Fruit fly (Drosophila melanogaster) whole organism, embryonic: ENCODE measurements around the gene CG14174.

Source experiments
- Ada2b ChIP-seq: fragments of 200-800 bp; sonication (Bioruptor generic); IDR thresholded peaks from 2 replicates; pipeline ENCODE4 v1.3.6; 2022; ENCODE audit warnings: missing biosample characterization, missing genetic modification characterization
- Atf6 ChIP-seq: fragments of 200-800 bp; sonication (Bioruptor generic); IDR thresholded peaks from 2 replicates; pipeline ENCODE4 v1.3.6; 2022; ENCODE audit warnings: missing biosample characterization, missing genetic modification characterization
- CG10209 ChIP-seq: fragments of 200-800 bp; sonication (Bioruptor generic); optimal IDR thresholded peaks from 3 replicates; lab custom pipeline; 2017; ENCODE audit warnings: missing biosample characterization, mild to moderate bottlenecking, missing genetic modification characterization, missing genetic modification reagents
- CG10959 ChIP-seq: fragments of 200-800 bp; sonication (Bioruptor generic); IDR thresholded peaks from 2 replicates; pipeline ENCODE4 v1.3.6; 2022; ENCODE audit warnings: missing biosample characterization, missing genetic modification characterization
- CG11695 ChIP-seq: fragments of 200-800 bp; sonication (Bioruptor generic); IDR thresholded peaks from 3 replicates; pipeline ENCODE4 v1.3.6; 2022; ENCODE audit warnings: missing biosample characterization, missing genetic modification characterization
- CG11723 ChIP-seq: fragments of 200-800 bp; sonication (Bioruptor generic); optimal IDR thresholded peaks from 2 replicates; lab custom pipeline; 2017; ENCODE audit warnings: missing biosample characterization, mild to moderate bottlenecking, missing genetic modification characterization
- CG12299 ChIP-seq: fragments of 200-800 bp; sonication (Bioruptor generic); optimal IDR thresholded peaks from 2 replicates; lab custom pipeline; 2018; ENCODE audit warnings: missing biosample characterization, mild to moderate bottlenecking, missing genetic modification characterization
- CG13424 ChIP-seq: fragments of 200-800 bp; sonication (Bioruptor generic); optimal IDR thresholded peaks from 2 replicates; lab custom pipeline; 2019; ENCODE audit warnings: missing biosample characterization, mild to moderate bottlenecking, missing genetic modification characterization, moderate library complexity
- CG15073 ChIP-seq: fragments of 200-800 bp; sonication (Bioruptor generic); optimal IDR thresholded peaks from 2 replicates; lab custom pipeline; 2016; ENCODE audit warnings: missing biosample characterization, missing genetic modification characterization
- CG15514 ChIP-seq: fragments of 200-800 bp; sonication (Bioruptor generic); optimal IDR thresholded peaks from 3 replicates; lab custom pipeline; 2017; ENCODE audit warnings: missing biosample characterization, missing genetic modification characterization, mild to moderate bottlenecking, moderate library complexity, missing genetic modification reagents
- CG15696 ChIP-seq: fragments of 200-800 bp; sonication (Bioruptor generic); optimal IDR thresholded peaks from 2 replicates; lab custom pipeline; 2019; ENCODE audit warnings: missing biosample characterization, mild to moderate bottlenecking, missing genetic modification characterization, moderate library complexity
- CG17385 ChIP-seq: fragments of 200-800 bp; sonication (Bioruptor generic); optimal IDR thresholded peaks from 3 replicates; lab custom pipeline; 2018; ENCODE audit warnings: missing biosample characterization, mild to moderate bottlenecking, missing genetic modification characterization
- CG18599 ChIP-seq: fragments of 200-800 bp; sonication (Bioruptor generic); optimal IDR thresholded peaks from 3 replicates; lab custom pipeline; 2017; ENCODE audit warnings: missing biosample characterization, missing genetic modification characterization, mild to moderate bottlenecking, moderate library complexity, missing genetic modification reagents
- CG3163 ChIP-seq: fragments of 200-800 bp; sonication (Bioruptor generic); optimal IDR thresholded peaks from 3 replicates; lab custom pipeline; 2016; ENCODE audit warnings: missing biosample characterization, missing genetic modification characterization
- CG3281 ChIP-seq: fragments of 200-800 bp; sonication (Bioruptor generic); optimal IDR thresholded peaks from 3 replicates; lab custom pipeline; 2017; ENCODE audit warnings: missing biosample characterization, mild to moderate bottlenecking, missing genetic modification characterization
- CG33557 ChIP-seq: fragments of 200-800 bp; sonication (Bioruptor generic); optimal IDR thresholded peaks from 2 replicates; lab custom pipeline; 2019; ENCODE audit warnings: missing biosample characterization, mild to moderate bottlenecking, missing genetic modification characterization, moderate library complexity
- CG6272 ChIP-seq: fragments of 200-800 bp; sonication (Bioruptor generic); IDR thresholded peaks from 2 replicates; pipeline ENCODE4 v1.3.6; 2022; ENCODE audit warnings: missing biosample characterization, missing genetic modification characterization
- CG7271 ChIP-seq: fragments of 200-800 bp; sonication (Bioruptor generic); optimal IDR thresholded peaks from 2 replicates; lab custom pipeline; 2018; ENCODE audit warnings: missing biosample characterization, mild to moderate bottlenecking, missing genetic modification characterization, moderate library complexity
- CG7745 ChIP-seq: fragments of 200-800 bp; sonication (Bioruptor generic); optimal IDR thresholded peaks from 2 replicates; lab custom pipeline; 2018; ENCODE audit warnings: missing biosample characterization, mild to moderate bottlenecking, missing genetic modification characterization, moderate library complexity
- CG8388 ChIP-seq: fragments of 200-800 bp; sonication (Bioruptor generic); optimal IDR thresholded peaks from 2 replicates; lab custom pipeline; 2019; ENCODE audit warnings: missing biosample characterization, mild to moderate bottlenecking, missing genetic modification characterization, moderate library complexity
- CG8924 ChIP-seq: fragments of 200-800 bp; optimal IDR thresholded peaks from 3 replicates; lab custom pipeline; 2019; ENCODE audit warnings: missing biosample characterization, mild to moderate bottlenecking, missing genetic modification characterization, moderate library complexity
- D ChIP-seq, 2 experiments: fragments of 200-800 bp in 1 of 2; fragments of >200 bp in 1 of 2; sonication (Bioruptor generic) in 1 of 2; optimal IDR thresholded peaks; 2 replicates in 1 of 2; 3 replicates in 1 of 2; lab custom pipeline; 2017; ENCODE audit warnings: mild to moderate bottlenecking in 1 of 2, missing biosample characterization in 1 of 2, missing genetic modification characterization in 1 of 2, missing genetic modification reagents in 1 of 2
- Dll ChIP-seq: fragments of 200-800 bp; sonication (Bioruptor generic); IDR thresholded peaks from 4 replicates; pipeline ENCODE4 v1.3.6; 2022; ENCODE audit warnings: missing biosample characterization, missing genetic modification characterization; ENCODE audit not compliant: partially characterized antibody
- Drgx ChIP-seq: fragments of 200-800 bp; sonication (Bioruptor generic); IDR thresholded peaks from 2 replicates; pipeline ENCODE4 v1.3.6; 2022; ENCODE audit warnings: missing biosample characterization, missing genetic modification characterization
- amos ChIP-seq: fragments of 200-800 bp; sonication (Bioruptor generic); IDR thresholded peaks from 2 replicates; pipeline ENCODE4 v1.3.6; 2022; ENCODE audit warnings: missing biosample characterization, missing genetic modification characterization; ENCODE audit not compliant: partially characterized antibody
- dati ChIP-seq: fragments of 200-800 bp; sonication (Bioruptor generic); IDR thresholded peaks from 2 replicates; pipeline ENCODE4 v1.3.6; 2022; ENCODE audit warnings: missing biosample characterization, missing genetic modification characterization
- dimm ChIP-seq: fragments of 200-800 bp; sonication (Bioruptor generic); IDR thresholded peaks from 2 replicates; pipeline ENCODE4 v1.3.6; 2022; ENCODE audit warnings: missing biosample characterization, missing genetic modification characterization
- fd102C ChIP-seq: fragments of 200-800 bp; sonication (Bioruptor generic); optimal IDR thresholded peaks from 2 replicates; lab custom pipeline; 2018; ENCODE audit warnings: missing biosample characterization, mild to moderate bottlenecking, missing genetic modification characterization, moderate library complexity
- ftz-f1 ChIP-seq: fragments of 200-800 bp; sonication (Bioruptor generic); optimal IDR thresholded peaks from 2 replicates; lab custom pipeline; 2016; ENCODE audit warnings: missing biosample characterization, missing genetic modification characterization
- gce ChIP-seq: fragments of 200-800 bp; sonication (Bioruptor generic); IDR thresholded peaks from 3 replicates; pipeline ENCODE4 v1.3.6; 2022; ENCODE audit warnings: missing biosample characterization, missing genetic modification characterization
- gem ChIP-seq: fragments of 200-800 bp; sonication (Bioruptor generic); optimal IDR thresholded peaks from 2 replicates; lab custom pipeline; 2019; ENCODE audit warnings: missing biosample characterization, mild to moderate bottlenecking, missing genetic modification characterization, moderate library complexity
- insv ChIP-seq, 2 experiments: fragments of 200-800 bp; sonication (Bioruptor generic); optimal IDR thresholded peaks; 3 replicates each; lab custom pipeline; 2016 to 2018; ENCODE audit warnings: missing biosample characterization in 2 of 2, missing genetic modification characterization in 2 of 2
- kah ChIP-seq: fragments of 200-800 bp; sonication (Bioruptor generic); optimal IDR thresholded peaks from 2 replicates; lab custom pipeline; 2018; ENCODE audit warnings: missing biosample characterization, mild to moderate bottlenecking, missing genetic modification characterization
- nerfin-2 ChIP-seq: fragments of 200-800 bp; sonication (Bioruptor generic); IDR thresholded peaks from 2 replicates; pipeline ENCODE4 v1.3.6; 2022; ENCODE audit warnings: missing biosample characterization, missing genetic modification characterization; ENCODE audit not compliant: partially characterized antibody
- pfk ChIP-seq: fragments of 200-800 bp; sonication (Bioruptor generic); optimal IDR thresholded peaks from 2 replicates; lab custom pipeline; 2018; ENCODE audit warnings: missing biosample characterization, mild to moderate bottlenecking, missing genetic modification characterization, moderate library complexity
- pho ChIP-seq: fragments of 200-800 bp; sonication (Bioruptor generic); optimal IDR thresholded peaks from 2 replicates; lab custom pipeline; 2016; ENCODE audit warnings: missing biosample characterization, missing genetic modification characterization
- prd ChIP-seq, 3 experiments: fragments of >200 bp in 2 of 3; fragments of 200-800 bp in 1 of 3; sonication (Bioruptor generic) in 1 of 3; optimal IDR thresholded peaks in 2 of 3; IDR thresholded peaks in 1 of 3; 2 replicates in 2 of 3; 3 replicates in 1 of 3; pipeline versions ENCODE4 v1.3.6 to Lab custom; 2017 to 2022; ENCODE audit warnings: missing biosample characterization in 1 of 3, missing genetic modification characterization in 1 of 3
- sd ChIP-seq: fragments of 200-800 bp; sonication (Bioruptor generic); optimal IDR thresholded peaks from 3 replicates; lab custom pipeline; 2018; ENCODE audit warnings: missing biosample characterization, mild to moderate bottlenecking, missing genetic modification characterization, moderate library complexity
- sens ChIP-seq: fragments of 200-800 bp; sonication (Bioruptor generic); peaks from one replicate; lab custom pipeline; 2016; ENCODE audit warnings: missing biosample characterization, missing genetic modification characterization
- sisA ChIP-seq: fragments of 200-800 bp; sonication (Bioruptor generic); IDR thresholded peaks from 2 replicates; pipeline ENCODE4 v1.3.6; 2022; ENCODE audit warnings: missing biosample characterization, missing genetic modification characterization
- slp2 ChIP-seq: fragments of 200-800 bp; sonication (Bioruptor generic); optimal IDR thresholded peaks from 2 replicates; lab custom pipeline; 2016; ENCODE audit warnings: missing biosample characterization, missing genetic modification characterization
- sna ChIP-seq: fragments of 200-800 bp; sonication (Bioruptor generic); IDR thresholded peaks from 2 replicates; pipeline ENCODE4 v1.3.6; 2022; ENCODE audit warnings: missing biosample characterization, missing genetic modification characterization; ENCODE audit not compliant: partially characterized antibody
- sr ChIP-seq: fragments of 200-800 bp; sonication (Bioruptor generic); IDR thresholded peaks from 3 replicates; pipeline ENCODE4 v1.3.6; 2022; ENCODE audit warnings: missing biosample characterization, missing genetic modification characterization
- ssp ChIP-seq: fragments of 200-800 bp; sonication (Bioruptor generic); IDR thresholded peaks from 2 replicates; pipeline ENCODE4 v1.3.6; 2022; ENCODE audit warnings: missing biosample characterization, missing genetic modification characterization
- tio ChIP-seq: fragments of 200-800 bp; sonication (Bioruptor generic); optimal IDR thresholded peaks from 2 replicates; lab custom pipeline; 2017; ENCODE audit warnings: missing biosample characterization, missing genetic modification characterization, inconsistent platforms
- tll ChIP-seq, 2 experiments: fragments of 200-800 bp in 1 of 2; fragments of >200 bp in 1 of 2; sonication (Bioruptor generic) in 1 of 2; optimal IDR thresholded peaks; 2 replicates each; lab custom pipeline; 2017 to 2019; ENCODE audit warnings: missing biosample characterization in 2 of 2, missing genetic modification characterization in 2 of 2, mild to moderate bottlenecking in 1 of 2, moderate library complexity in 1 of 2
- zen ChIP-seq: fragments of 200-800 bp; sonication (Bioruptor generic); optimal IDR thresholded peaks from 3 replicates; lab custom pipeline; 2018; ENCODE audit warnings: missing biosample characterization, mild to moderate bottlenecking, missing genetic modification characterization, moderate library complexity

The CG14174 gene

DNA sequence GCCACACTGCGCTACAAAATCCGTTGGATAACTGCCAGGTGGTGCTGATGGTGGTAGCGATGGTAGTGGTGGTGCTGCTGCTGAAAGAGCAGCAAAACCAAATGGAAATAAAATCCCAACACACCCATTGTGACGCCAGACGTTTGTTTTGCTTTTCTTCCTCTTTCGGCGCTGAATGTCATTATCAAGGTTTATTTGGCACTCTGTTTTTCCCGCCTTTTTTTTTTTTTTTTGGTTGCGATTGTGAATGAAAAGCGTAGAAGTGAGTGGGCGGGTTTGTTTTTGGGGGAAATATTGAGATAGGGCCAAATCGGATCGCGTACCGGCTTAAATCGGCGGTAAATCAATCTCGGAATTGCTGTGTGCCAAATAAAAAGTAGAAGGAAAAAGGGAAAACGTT, 41.9 kb upstream of the CG14174 start:
- no peak for TF ChIP-seq prd (optimal IDR thresholded peaks at IDR 0.05; lab: Kevin White, UChicago)
- TF ChIP-seq prd (GFP tag; IDR thresholded peaks at IDR 0.05; lab: Robert Waterston, UW), result no peak
- TF ChIP-seq CG11723 (GFP tag; lab: Kevin White, UChicago), result no peak
- no peak for TF ChIP-seq dimm
- TF ChIP-seq sr, result peak; percentile 56; the same call in 1 of the 3 replicates
- no peak for TF ChIP-seq CG13424 (tag; lab: Kevin White, UChicago)
- no peak for TF ChIP-seq CG33557
- peak; percentile 37 for TF ChIP-seq CG17385
- no peak for TF ChIP-seq Atf6 (GFP tag; lab: Robert Waterston, UW)
- peak; percentile 4 for TF ChIP-seq ftz-f1 (GFP tag; lab: Kevin White, UChicago)
- TF ChIP-seq CG12299, result no peak
- TF ChIP-seq amos (GFP tag; lab: Robert Waterston, UW), result no peak
- TF ChIP-seq CG6272 (GFP tag; lab: Robert Waterston, UW), result no peak
- no peak for TF ChIP-seq pho (GFP tag; lab: Kevin White, UChicago)
- TF ChIP-seq D (optimal IDR thresholded peaks at IDR 0.05; lab: Kevin White, UChicago), result no peak
- TF ChIP-seq D (GFP tag; optimal IDR thresholded peaks at IDR 0.05; lab: Kevin White, UChicago), result no peak
- TF ChIP-seq CG3163 (GFP tag; lab: Kevin White, UChicago), result no peak
- no peak for TF ChIP-seq tio (GFP tag; lab: Kevin White, UChicago)
- no peak for TF ChIP-seq CG15073 (GFP tag; lab: Kevin White, UChicago)
- TF ChIP-seq kah (GFP tag; lab: Kevin White, UChicago), result no peak
- 0 out of 2 replicates have a peak, but pooled peaks have one; percentile 9 for TF ChIP-seq Drgx

DNA sequence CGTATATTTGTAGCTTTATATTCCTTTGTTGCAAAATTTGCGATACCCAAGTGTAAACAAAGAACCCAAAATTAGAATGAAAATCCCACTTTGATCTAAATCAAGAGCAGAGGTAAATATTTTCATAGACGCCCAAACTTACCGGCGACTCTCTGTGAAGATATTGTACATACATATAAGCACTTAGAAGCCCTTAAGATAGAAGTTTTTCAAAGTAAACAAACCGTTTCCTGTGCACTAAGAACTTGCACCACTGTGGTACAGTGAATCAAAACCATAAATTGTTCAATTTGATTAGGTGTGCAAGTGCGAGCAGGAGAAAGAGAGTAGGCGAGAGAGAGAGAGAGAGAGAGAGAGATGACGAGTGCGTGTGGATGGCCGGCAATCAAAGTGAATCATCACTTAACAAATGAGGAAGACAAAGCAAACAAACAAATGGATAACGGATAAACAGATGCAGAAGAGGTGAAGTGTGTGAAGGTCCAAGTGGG, 41.1 kb upstream of the CG14174 start:
- TF ChIP-seq gem (peak; percentile 18), sna (GFP tag; lab: Robert Waterston, UW) (no peak), zen (peak; percentile 4), CG10959 (GFP tag; lab: Robert Waterston, UW) (no peak), CG11695 (no peak), CG7745 (tag; lab: Kevin White, UChicago) (peak; percentile 28), CG18599 (GFP tag; lab: Kevin White, UChicago) (no peak), CG7271 (tag; lab: Kevin White, UChicago) (no peak), Dll (GFP tag; lab: Robert Waterston, UW) (0 out of 4 replicates have a peak, but pooled peaks have one; percentile 10), nerfin-2 (GFP tag; lab: Robert Waterston, UW) (no peak), tll (GFP tag; optimal IDR thresholded peaks at IDR 0.05; lab: Kevin White, UChicago) (peak in 1 of 2 experiments; percentile 42), CG3281 (GFP tag; lab: Kevin White, UChicago) (no peak), sens (GFP tag; lab: Kevin White, UChicago) (peak; percentile 86), CG15696 (no peak), slp2 (no peak), fd102C (GFP tag; lab: Kevin White, UChicago) (no peak), ssp (GFP tag; lab: Robert Waterston, UW) (no peak), pfk (GFP tag; lab: Kevin White, UChicago) (no peak), CG8388 (GFP tag; lab: Kevin White, UChicago) (peak; percentile 68), CG8924 (tag; lab: Kevin White, UChicago) (peak; percentile 29), CG15514 (no peak), tio (GFP tag; lab: Kevin White, UChicago) (peak; percentile 19), CG10209 (GFP tag; lab: Kevin White, UChicago) (peak; percentile 6), amos (GFP tag; lab: Robert Waterston, UW) (no peak), insv (GFP tag; optimal IDR thresholded peaks at IDR 0.05; lab: Kevin White, UChicago) (no peak), sd (tag; lab: Kevin White, UChicago) (peak; percentile 20), Ada2b (GFP tag; lab: Robert Waterston, UW) (peak; percentile 3; the same call in 1 of the 2 replicates), sr (no peak), dati (GFP tag; lab: Robert Waterston, UW) (no peak), sisA (GFP tag; lab: Robert Waterston, UW) (no peak), CG3163 (GFP tag; lab: Kevin White, UChicago) (peak; percentile 17), gce (no peak)
